Worm (Caenorhabditis elegans) whole organism, early embryonic: ENCODE measurements around the gene nhr-110.

Experiments
- F13C5.2 ChIP-seq: sonication (generic microtip); optimal IDR thresholded peaks from 2 replicates; lab custom pipeline; 2017; ENCODE audit warnings: mild to moderate bottlenecking, missing genetic modification characterization, inconsistent platforms, missing compliant biosample characterization
- ama-1 ChIP-seq: fragments of 150-350 bp; optimal IDR thresholded peaks from 2 replicates; lab custom pipeline; 2014
- ets-7 ChIP-seq: sonication (generic microtip); optimal IDR thresholded peaks from 2 replicates; lab custom pipeline; 2016; ENCODE audit warnings: missing genotype, missing genetic modification characterization, missing compliant biosample characterization
- flt-1 ChIP-seq: fragments of 200-800 bp; sonication (Bioruptor generic); IDR thresholded peaks from 2 replicates; pipeline ENCODE4 v1.3.6; 2022; ENCODE audit warnings: missing genetic modification characterization, missing compliant biosample characterization
- hmbx-1 ChIP-seq: sonication (generic microtip); optimal IDR thresholded peaks from 2 replicates; lab custom pipeline; 2016; ENCODE audit warnings: mild to moderate bottlenecking, missing genetic modification characterization, missing compliant biosample characterization
- scrt-1 ChIP-seq: fragments of 200-800 bp; sonication (Bioruptor generic); IDR thresholded peaks from 2 replicates; pipeline ENCODE4 v1.3.6; 2022; ENCODE audit warnings: missing genetic modification characterization, missing compliant biosample characterization
- tbx-11 ChIP-seq: fragments of 200-800 bp; sonication (Bioruptor generic); IDR thresholded peaks from 2 replicates; pipeline ENCODE4 v1.3.6; 2022; ENCODE audit warnings: missing genetic modification characterization, missing compliant biosample characterization
- tbx-37 ChIP-seq: fragments of 200-800 bp; sonication (Bioruptor generic); conservative IDR thresholded peaks from 2 replicates; pipeline ENCODE4 v1.3.6; 2022; ENCODE audit warnings: missing genetic modification reagents, missing genetic modification characterization, missing compliant biosample characterization

DNA sequence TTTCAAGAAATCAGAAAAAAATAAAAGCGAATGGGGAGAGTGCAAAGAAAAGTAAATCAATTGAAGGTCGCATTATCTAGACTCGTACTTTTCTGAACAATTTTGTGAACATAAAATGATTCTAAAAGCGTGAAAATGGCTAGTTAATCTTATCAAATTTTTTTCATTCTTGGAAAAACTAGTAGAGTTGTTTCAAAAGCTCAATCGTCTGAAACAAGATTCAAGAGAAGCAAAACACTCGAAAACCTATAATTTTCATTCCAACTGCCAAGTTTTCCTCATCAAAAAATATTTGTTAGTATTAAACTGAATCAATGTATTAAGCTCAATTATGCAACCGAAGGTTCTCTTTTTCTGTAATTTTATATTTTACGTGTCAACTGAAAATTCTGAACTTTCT is 23.8 kb upstream of the nhr-110 start, which contains the start of gene irld-45:
- TF ChIP-seq scrt-1 (GFP tag; lab: Robert Waterston, UW): no peak
- TF ChIP-seq ama-1 (lab: Kevin White, UChicago): no peak
- TF ChIP-seq F13C5.2 (tag; lab: Kevin White, UChicago): no peak
- no peak for TF ChIP-seq tbx-11
- TF ChIP-seq hmbx-1 (tag; lab: Kevin White, UChicago): no peak
- no peak for TF ChIP-seq flt-1 (GFP tag; lab: Robert Waterston, UW)
- no peak for TF ChIP-seq ets-7 (tag; lab: Kevin White, UChicago)
- TF ChIP-seq tbx-37 (GFP tag; lab: Robert Waterston, UW): no peak
